Fruit fly (Drosophila melanogaster) whole organism, adult: ENCODE data around the gene par-6.

Experiments
- CG11617 ChIP-seq: fragments of 200-800 bp; sonication (Bioruptor generic); optimal IDR thresholded peaks from 2 replicates; lab custom pipeline; 2017; ENCODE audit warnings: mild to moderate bottlenecking, missing biosample characterization, missing genetic modification reagents, missing genetic modification characterization
- CG14711 ChIP-seq: fragments of 200-800 bp; sonication (Bioruptor generic); optimal IDR thresholded peaks from 2 replicates; lab custom pipeline; 2018; ENCODE audit warnings: missing biosample characterization, mild to moderate bottlenecking, missing genetic modification characterization, moderate library complexity
- CG1620 ChIP-seq: fragments of 200-800 bp; sonication (Bioruptor generic); optimal IDR thresholded peaks from 2 replicates; lab custom pipeline; 2016; ENCODE audit warnings: missing biosample characterization, missing genetic modification characterization
- CG5204 ChIP-seq: fragments of 200-800 bp; sonication (Bioruptor generic); optimal IDR thresholded peaks from 2 replicates; lab custom pipeline; 2016; ENCODE audit warnings: missing biosample characterization, missing genetic modification characterization
- CG7045 ChIP-seq: fragments of 200-800 bp; sonication (Bioruptor generic); optimal IDR thresholded peaks from 2 replicates; lab custom pipeline; 2017; ENCODE audit warnings: missing biosample characterization, mild to moderate bottlenecking, missing genetic modification characterization
- Clk ChIP-seq: fragments of 200-800 bp; sonication (Bioruptor generic); optimal IDR thresholded peaks from 2 replicates; lab custom pipeline; 2017; ENCODE audit warnings: missing biosample characterization, missing genetic modification characterization
- Crg-1 ChIP-seq: fragments of 200-800 bp; sonication (Bioruptor generic); optimal IDR thresholded peaks from 2 replicates; lab custom pipeline; 2016; ENCODE audit warnings: missing biosample characterization, missing genetic modification characterization
- Hr96 ChIP-seq: fragments of 200-800 bp; sonication (Bioruptor generic); optimal IDR thresholded peaks from 2 replicates; lab custom pipeline; 2016; ENCODE audit warnings: missing biosample characterization, missing genetic modification characterization
- Mnt ChIP-seq: fragments of 200-800 bp; sonication (Bioruptor generic); optimal IDR thresholded peaks from 2 replicates; lab custom pipeline; 2016; ENCODE audit warnings: missing biosample characterization, mild to moderate bottlenecking, missing genetic modification characterization
- cic ChIP-seq: fragments of 200-800 bp; sonication (Bioruptor generic); optimal IDR thresholded peaks from 2 replicates; lab custom pipeline; 2017; ENCODE audit warnings: missing biosample characterization, mild to moderate bottlenecking, missing genetic modification characterization, moderate library complexity
- pad ChIP-seq: fragments of 200-800 bp; sonication (Bioruptor generic); optimal IDR thresholded peaks from 3 replicates; lab custom pipeline; 2017; ENCODE audit warnings: missing biosample characterization, missing genetic modification characterization, mild to moderate bottlenecking, moderate library complexity, missing genetic modification reagents

- TF ChIP-seq Clk (GFP tag; lab: Kevin White, UChicago) (no peak), pad (GFP tag; lab: Kevin White, UChicago) (no peak), CG14711 (no peak), CG11617 (GFP tag; lab: Kevin White, UChicago) (no peak), CG7045 (GFP tag; lab: Kevin White, UChicago) (no peak), CG5204 (GFP tag; lab: Kevin White, UChicago) (no peak), Mnt (GFP tag; lab: Kevin White, UChicago) (no peak), CG1620 (no peak), Hr96 (GFP tag; lab: Kevin White, UChicago) (no peak), Crg-1 (GFP tag; lab: Kevin White, UChicago) (no peak), cic (GFP tag; lab: Kevin White, UChicago) (no peak)
Observed at dm6 chrX:17714976-17715375, 11.8 kb downstream of the par-6 start.
